Fruit fly (Drosophila melanogaster) whole organism, embryonic: Measurements from ENCODE around the gene slf.

ENCODE experiments used
- Adf1 ChIP-seq: fragments of 200-800 bp; sonication (Bioruptor generic); IDR thresholded peaks from 2 replicates; pipeline ENCODE4 v1.3.6; 2022; ENCODE audit warnings: missing biosample characterization, missing genetic modification characterization
- Awh ChIP-seq: fragments of 200-800 bp; sonication (Bioruptor generic); IDR thresholded peaks from 2 replicates; pipeline ENCODE4, ENCODE4 v1.3.6; 2022; ENCODE audit warnings: missing biosample characterization, missing genetic modification characterization
- CG10654 ChIP-seq: fragments of 200-800 bp; sonication (Bioruptor generic); optimal IDR thresholded peaks from 2 replicates; lab custom pipeline; 2016; ENCODE audit warnings: missing biosample characterization, missing genetic modification characterization
- CG11247 ChIP-seq: fragments of 200-800 bp; sonication (Bioruptor generic); IDR thresholded peaks from 2 replicates; pipeline ENCODE4 v1.3.6; 2022; ENCODE audit warnings: missing biosample characterization, missing genetic modification characterization
- CG11504 ChIP-seq: fragments of 200-800 bp; sonication (Bioruptor generic); optimal IDR thresholded peaks from 3 replicates; lab custom pipeline; 2019; ENCODE audit warnings: missing biosample characterization, mild to moderate bottlenecking, missing genetic modification characterization, moderate library complexity
- CG13296 ChIP-seq: fragments of 200-800 bp; sonication (Bioruptor generic); optimal IDR thresholded peaks from 3 replicates; lab custom pipeline; 2018; ENCODE audit warnings: missing biosample characterization, mild to moderate bottlenecking, missing genetic modification characterization
- CG31365 ChIP-seq: fragments of 200-800 bp; sonication (Bioruptor generic); optimal IDR thresholded peaks from 2 replicates; lab custom pipeline; 2018; ENCODE audit warnings: missing biosample characterization, mild to moderate bottlenecking, missing genetic modification characterization
- CG3726 ChIP-seq: fragments of 200-800 bp; sonication (Bioruptor generic); IDR thresholded peaks from 3 replicates; pipeline ENCODE4, ENCODE4 v1.3.6; 2022; ENCODE audit warnings: missing biosample characterization, missing genetic modification characterization
- CG4328 ChIP-seq: fragments of 200-800 bp; sonication (Bioruptor generic); optimal IDR thresholded peaks from 3 replicates; lab custom pipeline; 2017; ENCODE audit warnings: missing biosample characterization, missing genetic modification reagents, missing genetic modification characterization
- CG4707 ChIP-seq: fragments of 200-800 bp; sonication (Bioruptor generic); optimal IDR thresholded peaks from 2 replicates; lab custom pipeline; 2018; ENCODE audit warnings: missing biosample characterization, mild to moderate bottlenecking, missing genetic modification characterization, moderate library complexity
- CG6689 ChIP-seq: fragments of 200-800 bp; sonication (Bioruptor generic); IDR thresholded peaks from 2 replicates; pipeline ENCODE4 v1.3.6; 2022; ENCODE audit warnings: missing biosample characterization, missing genetic modification characterization
- CG9437 ChIP-seq: fragments of 200-800 bp; sonication (Bioruptor generic); optimal IDR thresholded peaks from 2 replicates; lab custom pipeline; 2018; ENCODE audit warnings: missing biosample characterization, mild to moderate bottlenecking, missing genetic modification characterization
- CG9797 ChIP-seq: fragments of 200-800 bp; sonication (Bioruptor generic); optimal IDR thresholded peaks from 3 replicates; lab custom pipeline; 2018; ENCODE audit warnings: missing biosample characterization, mild to moderate bottlenecking, missing genetic modification characterization
- Doc3 ChIP-seq: fragments of 200-800 bp; sonication (Bioruptor generic); IDR thresholded peaks from 3 replicates; pipeline ENCODE4 v1.3.6; 2022; ENCODE audit warnings: missing biosample characterization, missing genetic modification characterization; ENCODE audit not compliant: partially characterized antibody
- E2f1 ChIP-seq: fragments of 200-800 bp; sonication (Bioruptor generic); IDR thresholded peaks from 2 replicates; pipeline ENCODE4 v1.3.6; 2022; ENCODE audit warnings: missing biosample characterization, missing genetic modification characterization
- E2f2 ChIP-seq: fragments of 200-800 bp; sonication (Bioruptor generic); IDR thresholded peaks from 2 replicates; pipeline ENCODE4 v1.3.6; 2022; ENCODE audit warnings: missing biosample characterization, missing genetic modification characterization
- HHEX ChIP-seq: fragments of 200-800 bp; sonication (Bioruptor generic); optimal IDR thresholded peaks from 3 replicates; lab custom pipeline; 2017; ENCODE audit warnings: missing biosample characterization, mild to moderate bottlenecking, missing genetic modification characterization, missing genetic modification reagents
- HLHmδ ChIP-seq: fragments of 200-800 bp; sonication (Bioruptor generic); optimal IDR thresholded peaks from 2 replicates; lab custom pipeline; 2018; ENCODE audit warnings: missing biosample characterization, mild to moderate bottlenecking, missing genetic modification characterization, moderate library complexity
- Hr78 ChIP-seq, 2 experiments: fragments of 200-800 bp in 1 of 2; fragments of >200 bp in 1 of 2; sonication (Bioruptor generic) in 1 of 2; optimal IDR thresholded peaks; 2 replicates each; lab custom pipeline; 2017 to 2019; ENCODE audit warnings: missing biosample characterization in 2 of 2, missing genetic modification characterization in 2 of 2, mild to moderate bottlenecking in 1 of 2, moderate library complexity in 1 of 2
- Lhr ChIP-seq: fragments of 200-800 bp; sonication (Bioruptor generic); optimal IDR thresholded peaks from 3 replicates; lab custom pipeline; 2017; ENCODE audit warnings: mild to moderate bottlenecking, missing biosample characterization, missing genetic modification reagents, missing genetic modification characterization
- Sox102F ChIP-seq: fragments of 200-800 bp; sonication (Bioruptor generic); optimal IDR thresholded peaks from 2 replicates; lab custom pipeline; 2018; ENCODE audit warnings: missing biosample characterization, mild to moderate bottlenecking, missing genetic modification characterization, moderate library complexity
- Xbp1 ChIP-seq: fragments of 200-800 bp; sonication (Bioruptor generic); optimal IDR thresholded peaks from 3 replicates; lab custom pipeline; 2016; ENCODE audit warnings: missing biosample characterization, mild to moderate bottlenecking, missing genetic modification characterization
- abd-A ChIP-seq: fragments of 200-800 bp; sonication (Bioruptor generic); optimal IDR thresholded peaks from 3 replicates; lab custom pipeline; 2019; ENCODE audit warnings: missing biosample characterization, mild to moderate bottlenecking, missing genetic modification characterization, moderate library complexity
- amos ChIP-seq: fragments of 200-800 bp; sonication (Bioruptor generic); IDR thresholded peaks from 2 replicates; pipeline ENCODE4 v1.3.6; 2022; ENCODE audit warnings: missing biosample characterization, missing genetic modification characterization; ENCODE audit not compliant: partially characterized antibody
- ato ChIP-seq: fragments of 200-800 bp; sonication (Bioruptor generic); IDR thresholded peaks from 2 replicates; pipeline ENCODE4 v1.3.6; 2022; ENCODE audit warnings: missing biosample characterization, missing genetic modification characterization; ENCODE audit not compliant: partially characterized antibody
- az2 ChIP-seq: fragments of 200-800 bp; sonication (Bioruptor generic); optimal IDR thresholded peaks from 3 replicates; lab custom pipeline; 2016; ENCODE audit warnings: missing biosample characterization, missing genetic modification characterization
- bbx ChIP-seq: fragments of 200-800 bp; sonication (Bioruptor generic); IDR thresholded peaks from 2 replicates; pipeline ENCODE4 v1.3.6; 2022; ENCODE audit warnings: missing biosample characterization, missing genetic modification characterization; ENCODE audit not compliant: partially characterized antibody
- bcd ChIP-seq: fragments of 200-800 bp; sonication (Bioruptor generic); optimal IDR thresholded peaks from 2 replicates; lab custom pipeline; 2017; ENCODE audit warnings: missing biosample characterization, mild to moderate bottlenecking, missing genetic modification characterization
- dm ChIP-seq: fragments of 200-800 bp; sonication (Bioruptor generic); optimal IDR thresholded peaks from 3 replicates; lab custom pipeline; 2016; ENCODE audit warnings: missing biosample characterization, missing genetic modification characterization
- dysf ChIP-seq: fragments of 200-800 bp; sonication (Bioruptor generic); IDR thresholded peaks from 3 replicates; pipeline ENCODE4 v1.3.6; 2022; ENCODE audit warnings: missing biosample characterization, missing genetic modification characterization
- emc ChIP-seq: fragments of 200-800 bp; sonication (Bioruptor generic); optimal IDR thresholded peaks from 2 replicates; lab custom pipeline; 2016; ENCODE audit warnings: missing biosample characterization, missing genetic modification characterization
- fd96Cb ChIP-seq: fragments of 200-800 bp; sonication (Bioruptor generic); optimal IDR thresholded peaks from 2 replicates; lab custom pipeline; 2018; ENCODE audit warnings: missing biosample characterization, mild to moderate bottlenecking, missing genetic modification characterization, moderate library complexity
- fu2 ChIP-seq: fragments of 200-800 bp; sonication (Bioruptor generic); optimal IDR thresholded peaks from 2 replicates; lab custom pipeline; 2016; ENCODE audit warnings: missing biosample characterization, missing genetic modification characterization
- gcm ChIP-seq: fragments of 200-800 bp; sonication (Bioruptor generic); optimal IDR thresholded peaks from 2 replicates; lab custom pipeline; 2019; ENCODE audit warnings: missing biosample characterization, mild to moderate bottlenecking, missing genetic modification characterization, moderate library complexity
- ind ChIP-seq: fragments of 200-800 bp; sonication (Bioruptor generic); optimal IDR thresholded peaks from 3 replicates; lab custom pipeline; 2016; ENCODE audit warnings: missing biosample characterization, missing genetic modification characterization
- lilli ChIP-seq: fragments of 200-800 bp; sonication (Bioruptor generic); optimal IDR thresholded peaks from 3 replicates; lab custom pipeline; 2016; ENCODE audit warnings: missing biosample characterization, missing genetic modification characterization
- luna ChIP-seq: fragments of 200-800 bp; sonication (Bioruptor generic); optimal IDR thresholded peaks from 2 replicates; lab custom pipeline; 2016; ENCODE audit warnings: missing biosample characterization, missing genetic modification characterization
- mld ChIP-seq: fragments of 200-800 bp; sonication (Bioruptor generic); IDR thresholded peaks from 3 replicates; pipeline ENCODE4 v1.3.6; 2022; ENCODE audit warnings: missing biosample characterization, missing genetic modification characterization; ENCODE audit not compliant: partially characterized antibody
- nerfin-2 ChIP-seq: fragments of 200-800 bp; sonication (Bioruptor generic); IDR thresholded peaks from 2 replicates; pipeline ENCODE4 v1.3.6; 2022; ENCODE audit warnings: missing biosample characterization, missing genetic modification characterization; ENCODE audit not compliant: partially characterized antibody
- oc ChIP-seq: fragments of 200-800 bp; sonication (Bioruptor generic); optimal IDR thresholded peaks from 2 replicates; lab custom pipeline; 2018; ENCODE audit warnings: missing biosample characterization, mild to moderate bottlenecking, missing genetic modification characterization, moderate library complexity
- onecut ChIP-seq: fragments of 200-800 bp; sonication (Bioruptor generic); IDR thresholded peaks from 2 replicates; pipeline ENCODE4 v1.3.6; 2022; ENCODE audit warnings: missing biosample characterization, missing genetic modification characterization
- org-1 ChIP-seq: fragments of 200-800 bp; sonication (Bioruptor generic); optimal IDR thresholded peaks from 2 replicates; lab custom pipeline; 2017; ENCODE audit warnings: missing biosample characterization, missing genetic modification characterization
- pb ChIP-seq: fragments of 200-800 bp; sonication (Bioruptor generic); optimal IDR thresholded peaks from 3 replicates; lab custom pipeline; 2016; ENCODE audit warnings: missing biosample characterization, missing genetic modification characterization
- peb ChIP-seq: fragments of 200-800 bp; sonication (Bioruptor generic); IDR thresholded peaks from 2 replicates; pipeline ENCODE4 v1.3.6; 2022; ENCODE audit warnings: missing biosample characterization, missing genetic modification characterization
- phol ChIP-seq: fragments of 200-800 bp; sonication (Bioruptor generic); optimal IDR thresholded peaks from 3 replicates; lab custom pipeline; 2018; ENCODE audit warnings: missing biosample characterization, mild to moderate bottlenecking, missing genetic modification characterization, moderate library complexity
- pzg ChIP-seq: fragments of 200-800 bp; sonication (Bioruptor generic); optimal IDR thresholded peaks from 3 replicates; lab custom pipeline; 2018; ENCODE audit warnings: missing biosample characterization, mild to moderate bottlenecking, missing genetic modification characterization, moderate library complexity
- sens ChIP-seq: fragments of 200-800 bp; sonication (Bioruptor generic); peaks from one replicate; lab custom pipeline; 2016; ENCODE audit warnings: missing biosample characterization, missing genetic modification characterization
- sima ChIP-seq: fragments of 200-800 bp; sonication (Bioruptor generic); optimal IDR thresholded peaks from 2 replicates; lab custom pipeline; 2016; ENCODE audit warnings: missing biosample characterization, missing genetic modification characterization
- slou ChIP-seq: fragments of 200-800 bp; sonication (Bioruptor generic); optimal IDR thresholded peaks from 3 replicates; lab custom pipeline; 2016; ENCODE audit warnings: missing biosample characterization, missing genetic modification characterization
- twi ChIP-seq: fragments of 200-800 bp; optimal IDR thresholded peaks from 2 replicates; lab custom pipeline; 2019; ENCODE audit warnings: missing biosample characterization, mild to moderate bottlenecking, missing genetic modification characterization, moderate library complexity
- z ChIP-seq: fragments of 200-800 bp; sonication (Bioruptor generic); IDR thresholded peaks from 3 replicates; pipeline ENCODE4 v1.3.6; 2022; ENCODE audit warnings: missing biosample characterization, missing genetic modification characterization

slf gene

dm6 chr2L:4806109-4806508 lies 4.4 kb upstream of the slf start (continued):
- no peak for TF ChIP-seq slou (GFP tag; lab: Kevin White, UChicago)
- no peak for TF ChIP-seq luna (GFP tag; lab: Kevin White, UChicago)
- no peak for TF ChIP-seq gcm (GFP tag; lab: Kevin White, UChicago)
- peak; percentile 19 for TF ChIP-seq az2 (GFP tag; lab: Kevin White, UChicago)
- 0 out of 2 replicates have a peak, but pooled peaks have one; percentile 31 for TF ChIP-seq CG11247
- TF ChIP-seq onecut = no peak
- TF ChIP-seq HHEX (GFP tag; lab: Kevin White, UChicago) = no peak
- peak; percentile 73 for TF ChIP-seq CG11504
- no peak for TF ChIP-seq CG9797 (GFP tag; lab: Kevin White, UChicago)
- no peak for TF ChIP-seq twi (tag; lab: Kevin White, UChicago)
- no peak for TF ChIP-seq CG4707
- TF ChIP-seq dm (GFP tag; lab: Kevin White, UChicago) = no peak
- TF ChIP-seq org-1 (GFP tag; lab: Kevin White, UChicago) = no peak
- no peak for TF ChIP-seq CG4328
- no peak for TF ChIP-seq Doc3 (GFP tag; lab: Robert Waterston, UW)
- no peak for TF ChIP-seq Adf1 (GFP tag; lab: Robert Waterston, UW)
- TF ChIP-seq amos = no peak
- no peak for TF ChIP-seq ind (GFP tag; lab: Kevin White, UChicago)
- TF ChIP-seq sima (GFP tag; lab: Kevin White, UChicago) = no peak
- TF ChIP-seq CG31365 (tag; lab: Kevin White, UChicago) = no peak
- no peak for TF ChIP-seq oc (tag; lab: Kevin White, UChicago)
- TF ChIP-seq CG3726 (GFP tag; lab: Robert Waterston, UW) = no peak
- TF ChIP-seq abd-A (tag; lab: Kevin White, UChicago) = no peak
- no peak for TF ChIP-seq E2f1 (GFP tag; lab: Robert Waterston, UW)
- TF ChIP-seq bbx (GFP tag; lab: Robert Waterston, UW) = no peak
- TF ChIP-seq CG9437 (GFP tag; lab: Kevin White, UChicago) = no peak
- TF ChIP-seq ato (GFP tag; lab: Robert Waterston, UW) = no peak
- peak; percentile 15 for TF ChIP-seq Xbp1 (GFP tag; lab: Kevin White, UChicago)
- no peak for TF ChIP-seq peb (GFP tag; lab: Robert Waterston, UW)
- TF ChIP-seq Awh (GFP tag; lab: Robert Waterston, UW) = 0 out of 2 replicates have a peak, but pooled peaks have one; percentile 27
- TF ChIP-seq dysf (GFP tag; lab: Robert Waterston, UW) = peak; percentile 56; the same call in 2 of the 3 replicates
- TF ChIP-seq emc (GFP tag; lab: Kevin White, UChicago) = no peak
- no peak for TF ChIP-seq fu2
- TF ChIP-seq pb = no peak
- TF ChIP-seq E2f2 = peak; percentile 12; the same call in 1 of the 2 replicates
- no peak for TF ChIP-seq nerfin-2 (GFP tag; lab: Robert Waterston, UW)
- TF ChIP-seq bcd = no peak
- no peak for TF ChIP-seq phol (tag; lab: Kevin White, UChicago)
- TF ChIP-seq HLHmδ (GFP tag; lab: Kevin White, UChicago) = no peak
- TF ChIP-seq mld (GFP tag; lab: Robert Waterston, UW) = no peak
- peak; percentile 55 for TF ChIP-seq sens (GFP tag; lab: Kevin White, UChicago)
- no peak for TF ChIP-seq Lhr (GFP tag; lab: Kevin White, UChicago)
- no peak for TF ChIP-seq z
- no peak for TF ChIP-seq CG10654 (GFP tag; lab: Kevin White, UChicago)
- TF ChIP-seq lilli (GFP tag; lab: Kevin White, UChicago) = no peak
- TF ChIP-seq Sox102F (GFP tag; lab: Kevin White, UChicago) = peak; percentile 61
- no peak for TF ChIP-seq fd96Cb (tag; lab: Kevin White, UChicago)
- no peak for TF ChIP-seq pzg (GFP tag; lab: Kevin White, UChicago)
- 0 out of 2 replicates have a peak, but pooled peaks have one; percentile 23 for TF ChIP-seq CG6689
- TF ChIP-seq CG13296 (GFP tag; lab: Kevin White, UChicago) = no peak
- TF ChIP-seq Hr78 (GFP tag; optimal IDR thresholded peaks at IDR 0.05; lab: Kevin White, UChicago) = no peak
